Fruit fly (Drosophila melanogaster) whole organism, wandering third instar larva: ENCODE data around the gene CG31493.
A peak's percentile ranks its signal among the peaks of the same experiment; 100 is the strongest.

Source experiments
- Abd-B ChIP-seq: fragments of >200 bp; optimal IDR thresholded peaks from 2 replicates; lab custom pipeline; 2017; ENCODE audit warnings: missing biosample characterization, missing genetic modification characterization
- CG32264 ChIP-seq: fragments of 200-800 bp; sonication (Bioruptor generic); optimal IDR thresholded peaks from 2 replicates; lab custom pipeline; 2016; ENCODE audit warnings: missing biosample characterization, missing genetic modification characterization
- CG9705 ChIP-seq: fragments of 200-800 bp; sonication (Bioruptor generic); optimal IDR thresholded peaks from 2 replicates; lab custom pipeline; 2018; ENCODE audit warnings: missing biosample characterization, mild to moderate bottlenecking, missing genetic modification characterization
- CrebA ChIP-seq: fragments of 200-800 bp; sonication (Bioruptor generic); optimal IDR thresholded peaks from 2 replicates; lab custom pipeline; 2016; ENCODE audit warnings: missing biosample characterization, mild to moderate bottlenecking, missing genetic modification characterization, borderline replicate concordance
- Dfd ChIP-seq: fragments of >200 bp; optimal IDR thresholded peaks from 2 replicates; lab custom pipeline; 2017; ENCODE audit warnings: missing biosample characterization, missing genetic modification characterization
- Dif ChIP-seq: fragments of 200-275, 200-300 bp; sonication (Bioruptor generic); optimal IDR thresholded peaks from 2 replicates; lab custom pipeline; 2018; ENCODE audit warnings: missing biosample characterization, missing genetic modification characterization; ENCODE audit not compliant: partially characterized antibody
- GATAd ChIP-seq: sonication (Bioruptor generic); optimal IDR thresholded peaks from 2 replicates; lab custom pipeline; 2016; ENCODE audit warnings: missing biosample characterization, missing genetic modification characterization
- HLH106 ChIP-seq: fragments of 200-800 bp; optimal IDR thresholded peaks from 3 replicates; lab custom pipeline; 2019; ENCODE audit warnings: missing biosample characterization, mild to moderate bottlenecking, missing genetic modification characterization, moderate library complexity
- Hnf4 ChIP-seq: fragments of 200-800 bp; sonication (Bioruptor generic); optimal IDR thresholded peaks from 2 replicates; lab custom pipeline; 2016; ENCODE audit warnings: missing biosample characterization, mild to moderate bottlenecking, missing genetic modification characterization
- Hr78 ChIP-seq: fragments of >200 bp; optimal IDR thresholded peaks from 2 replicates; lab custom pipeline; 2017; ENCODE audit warnings: missing biosample characterization, missing genetic modification characterization
- Hr83 ChIP-seq: fragments of 200-300 bp; sonication (Bioruptor generic); optimal IDR thresholded peaks from 2 replicates; lab custom pipeline; 2016; ENCODE audit warnings: missing biosample characterization, mild to moderate bottlenecking, missing genetic modification characterization, moderate library complexity; ENCODE audit not compliant: poor library complexity, severe bottlenecking
- Jra ChIP-seq: sonication (Bioruptor generic); optimal IDR thresholded peaks from 2 replicates; lab custom pipeline; 2016; ENCODE audit warnings: missing biosample characterization, missing genetic modification characterization
- Mio ChIP-seq: sonication (Bioruptor generic); optimal IDR thresholded peaks from 2 replicates; lab custom pipeline; 2016; ENCODE audit warnings: missing biosample characterization, missing genetic modification characterization
- Myc ChIP-seq: fragments of >200 bp; optimal IDR thresholded peaks from 2 replicates; lab custom pipeline; 2017
- N ChIP-seq: fragments of >200 bp; optimal IDR thresholded peaks from 2 replicates; lab custom pipeline; 2018; ENCODE audit warnings: missing biosample characterization, missing external identifiers, missing genetic modification characterization
- Rel ChIP-seq, 2 experiments: fragments of 200-800 bp; sonication (Bioruptor generic) in 1 of 2; optimal IDR thresholded peaks; 2 replicates in 1 of 2; 3 replicates in 1 of 2; lab custom pipeline; 2016 to 2019; ENCODE audit warnings: mild to moderate bottlenecking in 2 of 2, missing biosample characterization in 2 of 2, missing genetic modification characterization in 2 of 2, moderate library complexity in 1 of 2
- Sp1 ChIP-seq: fragments of 200-800 bp; sonication (Bioruptor generic); optimal IDR thresholded peaks from 3 replicates; lab custom pipeline; 2019; ENCODE audit warnings: missing biosample characterization, mild to moderate bottlenecking, missing genetic modification characterization, moderate library complexity
- Vsx2 ChIP-seq: fragments of 200-300, 225-300 bp; sonication (Bioruptor generic); optimal IDR thresholded peaks from 2 replicates; lab custom pipeline; 2018; ENCODE audit warnings: missing biosample characterization, missing genetic modification characterization; ENCODE audit not compliant: partially characterized antibody
- br ChIP-seq: fragments of 200-800 bp; sonication (Bioruptor generic); optimal IDR thresholded peaks from 2 replicates; lab custom pipeline; 2016; ENCODE audit warnings: missing biosample characterization, missing genetic modification characterization
- brk ChIP-seq: fragments of 200-800 bp; sonication (Bioruptor generic); optimal IDR thresholded peaks from 2 replicates; lab custom pipeline; 2016; ENCODE audit warnings: missing biosample characterization, mild to moderate bottlenecking, missing genetic modification characterization
- dl ChIP-seq, 2 experiments: fragments of 175-275, 200-275 bp in 1 of 2; fragments of 200-275 bp in 1 of 2; sonication (Bioruptor generic); optimal IDR thresholded peaks; lab custom pipeline; 2018; ENCODE audit warnings: mild to moderate bottlenecking in 2 of 2, missing biosample characterization in 2 of 2, missing genetic modification characterization in 2 of 2, moderate library complexity in 2 of 2; ENCODE audit not compliant: partially characterized antibody in 2 of 2, insufficient read depth in 1 of 2
- dmrt93B ChIP-seq: fragments of 200-800 bp; sonication (Bioruptor generic); optimal IDR thresholded peaks from 2 replicates; lab custom pipeline; 2018; ENCODE audit warnings: missing biosample characterization, mild to moderate bottlenecking, missing genetic modification characterization
- dsf ChIP-seq: sonication (Bioruptor generic); optimal IDR thresholded peaks from 2 replicates; lab custom pipeline; 2016; ENCODE audit warnings: missing biosample characterization, missing genetic modification characterization, borderline replicate concordance
- foxo ChIP-seq, 2 experiments: fragments of 200-800 bp; sonication (Bioruptor generic); optimal IDR thresholded peaks; 2 replicates in 1 of 2; 3 replicates in 1 of 2; lab custom pipeline; 2016 to 2017; ENCODE audit warnings: missing biosample characterization in 2 of 2, missing genetic modification characterization in 2 of 2
- fru ChIP-seq: fragments of 200-800 bp; sonication (Bioruptor generic); optimal IDR thresholded peaks from 3 replicates; lab custom pipeline; 2016; ENCODE audit warnings: missing biosample characterization, mild to moderate bottlenecking, missing genetic modification characterization
- h ChIP-seq: fragments of 200-800 bp; sonication (Bioruptor generic); optimal IDR thresholded peaks from 3 replicates; lab custom pipeline; 2016; ENCODE audit warnings: missing biosample characterization, mild to moderate bottlenecking, missing genetic modification characterization
- lola ChIP-seq: fragments of >200 bp; optimal IDR thresholded peaks from 2 replicates; lab custom pipeline; 2017; ENCODE audit warnings: missing biosample characterization, missing genetic modification characterization
- pan ChIP-seq: fragments of >200 bp; optimal IDR thresholded peaks from 2 replicates; lab custom pipeline; 2017
- psq ChIP-seq: fragments of 200-800 bp; sonication (Bioruptor generic); optimal IDR thresholded peaks from 3 replicates; lab custom pipeline; 2017; ENCODE audit warnings: missing biosample characterization, mild to moderate bottlenecking, missing genetic modification characterization, moderate library complexity
- rgr ChIP-seq: fragments of 200-800 bp; sonication (Bioruptor generic); optimal IDR thresholded peaks from 3 replicates; lab custom pipeline; 2016; ENCODE audit warnings: missing biosample characterization, mild to moderate bottlenecking, missing genetic modification characterization
- sv ChIP-seq: fragments of 200-800 bp; sonication (Bioruptor generic); optimal IDR thresholded peaks from 3 replicates; lab custom pipeline; 2016; ENCODE audit warnings: missing biosample characterization, missing genetic modification characterization
- tai ChIP-seq: sonication (Bioruptor generic); optimal IDR thresholded peaks from 2 replicates; lab custom pipeline; 2016; ENCODE audit warnings: missing biosample characterization, missing genetic modification characterization
- usp ChIP-seq: fragments of >200 bp; optimal IDR thresholded peaks from 2 replicates; lab custom pipeline; 2017; ENCODE audit warnings: missing biosample characterization, missing genetic modification characterization
- woc ChIP-seq: sonication (Bioruptor generic); optimal IDR thresholded peaks from 2 replicates; lab custom pipeline; 2016; ENCODE audit warnings: missing biosample characterization, mild to moderate bottlenecking, missing genetic modification characterization

CG31493 gene

dm6 chr3R:7157102-7157501, 25.7 kb downstream of the CG31493 start:
- no peak for TF ChIP-seq Dfd (GFP tag; lab: Kevin White, UChicago)
- no peak for TF ChIP-seq Abd-B (GFP tag; lab: Kevin White, UChicago)
- TF ChIP-seq dl (GFP tag; optimal IDR thresholded peaks at IDR 0.05; lab: Kevin White, UChicago; ENCODE audit: insufficient read depth in 1 of 2, partially characterized antibody in 2 of 2), result no peak
- no peak for TF ChIP-seq Jra
- TF ChIP-seq brk (GFP tag; lab: Kevin White, UChicago), result no peak
- no peak for TF ChIP-seq dsf (GFP tag; lab: Kevin White, UChicago)
- no peak for TF ChIP-seq tai (GFP tag; lab: Kevin White, UChicago)
- no peak for TF ChIP-seq Hr83
- no peak for TF ChIP-seq br
- TF ChIP-seq Rel (GFP tag; optimal IDR thresholded peaks at IDR 0.05; lab: Kevin White, UChicago), result no peak
- TF ChIP-seq Rel (tag; optimal IDR thresholded peaks at IDR 0.05; lab: Kevin White, UChicago), result no peak
- no peak for TF ChIP-seq sv (GFP tag; lab: Kevin White, UChicago)
- TF ChIP-seq GATAd (GFP tag; lab: Kevin White, UChicago), result no peak
- no peak for TF ChIP-seq pan
- no peak for TF ChIP-seq usp (GFP tag; lab: Kevin White, UChicago)
- no peak for TF ChIP-seq lola (GFP tag; lab: Kevin White, UChicago)
- TF ChIP-seq Sp1 (GFP tag; lab: Kevin White, UChicago), result no peak
- TF ChIP-seq HLH106 (tag; lab: Kevin White, UChicago), result no peak

DNA sequence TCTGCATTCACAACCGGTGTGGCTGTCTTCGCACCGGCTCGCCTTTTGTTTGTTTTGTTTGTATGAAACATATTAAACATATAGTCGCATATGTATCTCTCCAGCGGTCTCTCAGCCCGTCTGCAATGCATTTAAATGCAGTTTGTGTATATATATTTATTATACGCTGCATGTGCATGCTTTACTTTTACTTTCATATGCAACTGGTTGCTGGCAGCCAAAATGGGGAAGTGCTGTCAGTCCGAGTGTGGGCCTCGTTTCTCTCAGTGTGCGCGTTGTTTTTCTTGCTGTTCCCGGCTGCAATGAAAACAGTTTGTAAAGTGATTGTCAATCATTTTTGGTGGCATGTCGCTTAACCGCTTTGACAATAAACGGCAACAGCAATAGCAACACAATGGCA, 28.3 kb downstream of the CG31493 start:
- TF ChIP-seq foxo (GFP tag; optimal IDR thresholded peaks at IDR 0.05; lab: Kevin White, UChicago), result no peak
- no peak for TF ChIP-seq psq
- TF ChIP-seq dmrt93B (GFP tag; lab: Kevin White, UChicago), result no peak
- TF ChIP-seq woc, result no peak
- TF ChIP-seq GATAd (GFP tag; lab: Kevin White, UChicago), result no peak
- TF ChIP-seq fru (GFP tag; lab: Kevin White, UChicago), result no peak
- no peak for TF ChIP-seq rgr (GFP tag; lab: Kevin White, UChicago)
- TF ChIP-seq Hr78, result no peak
- no peak for TF ChIP-seq Abd-B (GFP tag; lab: Kevin White, UChicago)
- no peak for TF ChIP-seq br
- TF ChIP-seq Rel (GFP tag; optimal IDR thresholded peaks at IDR 0.05; lab: Kevin White, UChicago), result no peak
- TF ChIP-seq Rel (tag; optimal IDR thresholded peaks at IDR 0.05; lab: Kevin White, UChicago), result no peak
- no peak for TF ChIP-seq dl (GFP tag; optimal IDR thresholded peaks at IDR 0.05; lab: Kevin White, UChicago; ENCODE audit: insufficient read depth in 1 of 2, partially characterized antibody in 2 of 2)
- no peak for TF ChIP-seq usp (GFP tag; lab: Kevin White, UChicago)
- TF ChIP-seq Hnf4 (GFP tag; lab: Kevin White, UChicago), result no peak
- TF ChIP-seq lola (GFP tag; lab: Kevin White, UChicago), result no peak
- no peak for TF ChIP-seq N (GFP tag; lab: Kevin White, UChicago)
- TF ChIP-seq CG32264 (GFP tag; lab: Kevin White, UChicago), result no peak
- TF ChIP-seq, all 38 proteins: peak for 0

- TF ChIP-seq Hr78 (no peak), br (peak; percentile 9), Myc (no peak), Sp1 (GFP tag; lab: Kevin White, UChicago) (peak; percentile 22), CG32264 (GFP tag; lab: Kevin White, UChicago) (no peak), Abd-B (GFP tag; lab: Kevin White, UChicago) (no peak), Mio (GFP tag; lab: Kevin White, UChicago) (no peak), Dif (GFP tag; lab: Kevin White, UChicago) (peak; percentile 32), h (GFP tag; lab: Kevin White, UChicago) (peak; percentile 2), CrebA (GFP tag; lab: Kevin White, UChicago) (peak; percentile 62), Vsx2 (GFP tag; lab: Kevin White, UChicago) (peak; percentile 69), Rel (GFP tag; optimal IDR thresholded peaks at IDR 0.05; lab: Kevin White, UChicago) (no peak), Rel (tag; optimal IDR thresholded peaks at IDR 0.05; lab: Kevin White, UChicago) (peak; percentile 13), CG9705 (no peak), dmrt93B (GFP tag; lab: Kevin White, UChicago) (no peak), tai (GFP tag; lab: Kevin White, UChicago) (no peak), Hr83 (no peak), dl (GFP tag; optimal IDR thresholded peaks at IDR 0.05; lab: Kevin White, UChicago; ENCODE audit: insufficient read depth in 1 of 2, partially characterized antibody in 2 of 2) (peak in 1 of 2 experiments; percentile 58), fru (GFP tag; lab: Kevin White, UChicago) (peak; percentile 18), foxo (GFP tag; optimal IDR thresholded peaks at IDR 0.05; lab: Kevin White, UChicago) (no peak), GATAd (GFP tag; lab: Kevin White, UChicago) (no peak)
These were observed 31.3 kb downstream of the CG31493 start, which contains the start of gene sas for dm6 chr3R:7162356-7163289. TSS of gene sas (plus strand) at chr3R:7162808.
